Fruit fly (Drosophila melanogaster) whole organism, embryonic: Measurements from ENCODE around the gene CG2691.

ENCODE experiments used
- CG10543 ChIP-seq: fragments of 200-800 bp; sonication (Bioruptor generic); optimal IDR thresholded peaks from 3 replicates; lab custom pipeline; 2017; ENCODE audit warnings: missing biosample characterization, mild to moderate bottlenecking, missing genetic modification characterization, moderate library complexity
- CG11456 ChIP-seq: fragments of 200-800 bp; sonication (Bioruptor generic); IDR thresholded peaks from 3 replicates; pipeline ENCODE4 v1.3.6; 2022; ENCODE audit warnings: missing biosample characterization, missing genetic modification characterization
- CG12236 ChIP-seq: fragments of 200-800 bp; sonication (Bioruptor generic); optimal IDR thresholded peaks from 2 replicates; lab custom pipeline; 2016; ENCODE audit warnings: missing biosample characterization, missing genetic modification characterization
- CG12659 ChIP-seq: fragments of 200-800 bp; sonication (Bioruptor generic); optimal IDR thresholded peaks from 3 replicates; lab custom pipeline; 2017; ENCODE audit warnings: mild to moderate bottlenecking, missing biosample characterization, missing genetic modification reagents, missing genetic modification characterization
- CG13894 ChIP-seq: fragments of 200-800 bp; sonication (Bioruptor generic); optimal IDR thresholded peaks from 3 replicates; lab custom pipeline; 2018; ENCODE audit warnings: missing biosample characterization, mild to moderate bottlenecking, missing genetic modification characterization, moderate library complexity
- CG16863 ChIP-seq: fragments of 200-800 bp; sonication (Bioruptor generic); optimal IDR thresholded peaks from 3 replicates; lab custom pipeline; 2016; ENCODE audit warnings: missing biosample characterization, missing genetic modification characterization
- CG17328 ChIP-seq: fragments of 200-800 bp; sonication (Bioruptor generic); IDR thresholded peaks from 2 replicates; pipeline ENCODE4 v1.3.6; 2022; ENCODE audit warnings: missing biosample characterization, missing genetic modification characterization
- CG17829 ChIP-seq: fragments of 200-800 bp; optimal IDR thresholded peaks from 2 replicates; lab custom pipeline; 2019; ENCODE audit warnings: missing biosample characterization, mild to moderate bottlenecking, missing genetic modification characterization, moderate library complexity
- CG2120 ChIP-seq: fragments of 200-800 bp; sonication (Bioruptor generic); optimal IDR thresholded peaks from 3 replicates; lab custom pipeline; 2016; ENCODE audit warnings: missing biosample characterization, missing genetic modification characterization
- CG2712 ChIP-seq: fragments of 200-800 bp; optimal IDR thresholded peaks from 3 replicates; lab custom pipeline; 2019; ENCODE audit warnings: missing biosample characterization, mild to moderate bottlenecking, missing genetic modification characterization, moderate library complexity
- CG2875 ChIP-seq: fragments of 200-800 bp; sonication (Bioruptor generic); optimal IDR thresholded peaks from 2 replicates; lab custom pipeline; 2017; ENCODE audit warnings: missing biosample characterization, mild to moderate bottlenecking, missing genetic modification characterization, missing genetic modification reagents
- CG31388 ChIP-seq: fragments of 200-800 bp; sonication (Bioruptor generic); optimal IDR thresholded peaks from 2 replicates; lab custom pipeline; 2016; ENCODE audit warnings: missing biosample characterization, missing genetic modification characterization
- CG42726 ChIP-seq: fragments of 200-800 bp; sonication (Bioruptor generic); IDR thresholded peaks from 2 replicates; pipeline ENCODE4 v1.3.6; 2022; ENCODE audit warnings: missing biosample characterization, missing genetic modification characterization; ENCODE audit not compliant: partially characterized antibody
- CG43689 ChIP-seq: fragments of 200-800 bp; sonication (Bioruptor generic); IDR thresholded peaks from 2 replicates; pipeline ENCODE4 v1.3.6; 2022; ENCODE audit warnings: missing biosample characterization, missing genetic modification characterization
- CG4617 ChIP-seq: fragments of 200-800 bp; sonication (Bioruptor generic); optimal IDR thresholded peaks from 3 replicates; lab custom pipeline; 2016; ENCODE audit warnings: missing biosample characterization, missing genetic modification characterization, borderline replicate concordance
- CG6689 ChIP-seq: fragments of 200-800 bp; sonication (Bioruptor generic); IDR thresholded peaks from 2 replicates; pipeline ENCODE4 v1.3.6; 2022; ENCODE audit warnings: missing biosample characterization, missing genetic modification characterization
- CG6813 ChIP-seq: fragments of 200-800 bp; sonication (Bioruptor generic); optimal IDR thresholded peaks from 2 replicates; lab custom pipeline; 2017; ENCODE audit warnings: missing biosample characterization, missing genetic modification characterization, mild to moderate bottlenecking, moderate library complexity, missing genetic modification reagents
- CG7357 ChIP-seq: fragments of 200-800 bp; sonication (Bioruptor generic); IDR thresholded peaks from 3 replicates; pipeline ENCODE4 v1.3.6; 2022; ENCODE audit warnings: missing biosample characterization, missing genetic modification characterization
- CG7745 ChIP-seq: fragments of 200-800 bp; sonication (Bioruptor generic); optimal IDR thresholded peaks from 2 replicates; lab custom pipeline; 2018; ENCODE audit warnings: missing biosample characterization, mild to moderate bottlenecking, missing genetic modification characterization, moderate library complexity
- CG8924 ChIP-seq: fragments of 200-800 bp; optimal IDR thresholded peaks from 3 replicates; lab custom pipeline; 2019; ENCODE audit warnings: missing biosample characterization, mild to moderate bottlenecking, missing genetic modification characterization, moderate library complexity
- CG9817 ChIP-seq: fragments of 200-800 bp; sonication (Bioruptor generic); optimal IDR thresholded peaks from 2 replicates; lab custom pipeline; 2018; ENCODE audit warnings: missing biosample characterization, mild to moderate bottlenecking, missing genetic modification characterization, moderate library complexity
- Dp ChIP-seq: fragments of 200-800 bp; sonication (Bioruptor generic); optimal IDR thresholded peaks from 2 replicates; lab custom pipeline; 2018; ENCODE audit warnings: missing biosample characterization, mild to moderate bottlenecking, missing genetic modification characterization, moderate library complexity
- ERR ChIP-seq: fragments of 200-800 bp; sonication (Bioruptor generic); optimal IDR thresholded peaks from 2 replicates; lab custom pipeline; 2016; ENCODE audit warnings: missing biosample characterization, missing genetic modification characterization
- Elba2 ChIP-seq: fragments of 200-800 bp; sonication (Bioruptor generic); optimal IDR thresholded peaks from 3 replicates; lab custom pipeline; 2016; ENCODE audit warnings: missing biosample characterization, missing genetic modification characterization
- H15 ChIP-seq: fragments of 200-800 bp; sonication (Bioruptor generic); IDR thresholded peaks from 3 replicates; pipeline ENCODE4 v1.3.6; 2022; ENCODE audit warnings: missing biosample characterization, missing genetic modification characterization
- HLH3B ChIP-seq: fragments of 200-800 bp; sonication (Bioruptor generic); IDR thresholded peaks from 2 replicates; pipeline ENCODE4 v1.3.6; 2022; ENCODE audit warnings: missing biosample characterization, missing genetic modification characterization
- Nf-YA ChIP-seq: fragments of 200-800 bp; sonication (Bioruptor generic); IDR thresholded peaks from 2 replicates; pipeline ENCODE4 v1.3.6; 2022; ENCODE audit warnings: missing biosample characterization, missing genetic modification characterization
- Nf-YB ChIP-seq: fragments of 200-800 bp; sonication (Bioruptor generic); optimal IDR thresholded peaks from 3 replicates; lab custom pipeline; 2019; ENCODE audit warnings: missing biosample characterization, mild to moderate bottlenecking, missing genetic modification characterization, moderate library complexity
- Nf-YC ChIP-seq: fragments of 200-800 bp; optimal IDR thresholded peaks from 3 replicates; lab custom pipeline; 2019; ENCODE audit warnings: missing biosample characterization, mild to moderate bottlenecking, missing genetic modification characterization, moderate library complexity
- PHDP ChIP-seq: fragments of 200-800 bp; sonication (Bioruptor generic); optimal IDR thresholded peaks from 3 replicates; lab custom pipeline; 2018; ENCODE audit warnings: missing biosample characterization, mild to moderate bottlenecking, missing genetic modification characterization, moderate library complexity
- Sin3A ChIP-seq: fragments of >200 bp; optimal IDR thresholded peaks from 2 replicates; lab custom pipeline; 2018
- Sry-δ ChIP-seq: fragments of 200-800 bp; sonication (Bioruptor generic); optimal IDR thresholded peaks from 2 replicates; lab custom pipeline; 2016; ENCODE audit warnings: missing biosample characterization, missing genetic modification characterization
- TFAM ChIP-seq: fragments of 200-800 bp; sonication (Bioruptor generic); optimal IDR thresholded peaks from 2 replicates; lab custom pipeline; 2017; ENCODE audit warnings: missing biosample characterization, missing genetic modification characterization, inconsistent platforms
- Usf ChIP-seq: fragments of 200-800 bp; sonication (Bioruptor generic); optimal IDR thresholded peaks from 2 replicates; lab custom pipeline; 2017; ENCODE audit warnings: missing genotype, missing biosample characterization, missing genetic modification characterization
- ab ChIP-seq: fragments of 200-800 bp; sonication (Bioruptor generic); optimal IDR thresholded peaks from 2 replicates; lab custom pipeline; 2016; ENCODE audit warnings: missing biosample characterization, missing genetic modification characterization
- amos ChIP-seq: fragments of 200-800 bp; sonication (Bioruptor generic); IDR thresholded peaks from 2 replicates; pipeline ENCODE4 v1.3.6; 2022; ENCODE audit warnings: missing biosample characterization, missing genetic modification characterization; ENCODE audit not compliant: partially characterized antibody
- ap ChIP-seq: fragments of 200-800 bp; sonication (Bioruptor generic); IDR thresholded peaks from 2 replicates; pipeline ENCODE4 v1.3.6; 2022; ENCODE audit warnings: missing biosample characterization, missing genetic modification characterization
- az2 ChIP-seq: fragments of 200-800 bp; sonication (Bioruptor generic); optimal IDR thresholded peaks from 3 replicates; lab custom pipeline; 2016; ENCODE audit warnings: missing biosample characterization, missing genetic modification characterization
- bsh ChIP-seq, 2 experiments: fragments of 200-800 bp; sonication (Bioruptor generic); optimal IDR thresholded peaks; 2 replicates each; lab custom pipeline; 2017 to 2018; ENCODE audit warnings: mild to moderate bottlenecking in 2 of 2, missing biosample characterization in 2 of 2, missing genetic modification characterization in 2 of 2, moderate library complexity in 1 of 2
- caup ChIP-seq: fragments of 200-800 bp; sonication (Bioruptor generic); optimal IDR thresholded peaks from 3 replicates; lab custom pipeline; 2017; ENCODE audit warnings: missing biosample characterization, mild to moderate bottlenecking, missing genetic modification characterization, moderate library complexity; ENCODE audit not compliant: severe bottlenecking
- chif ChIP-seq, 2 experiments: fragments of 200-800 bp; sonication (Bioruptor generic); optimal IDR thresholded peaks; 3 replicates each; lab custom pipeline; 2016; ENCODE audit warnings: missing biosample characterization in 2 of 2, missing genetic modification characterization in 2 of 2
- dm ChIP-seq: fragments of 200-800 bp; sonication (Bioruptor generic); optimal IDR thresholded peaks from 3 replicates; lab custom pipeline; 2016; ENCODE audit warnings: missing biosample characterization, missing genetic modification characterization
- eyg ChIP-seq: fragments of 200-800 bp; sonication (Bioruptor generic); optimal IDR thresholded peaks from 3 replicates; lab custom pipeline; 2016; ENCODE audit warnings: missing biosample characterization, missing genetic modification characterization
- fd3F ChIP-seq: fragments of 200-800 bp; sonication (Bioruptor generic); optimal IDR thresholded peaks from 2 replicates; lab custom pipeline; 2018; ENCODE audit warnings: missing biosample characterization, mild to moderate bottlenecking, missing genetic modification characterization, moderate library complexity
- gcm ChIP-seq: fragments of 200-800 bp; sonication (Bioruptor generic); optimal IDR thresholded peaks from 2 replicates; lab custom pipeline; 2019; ENCODE audit warnings: missing biosample characterization, mild to moderate bottlenecking, missing genetic modification characterization, moderate library complexity
- hb ChIP-seq: fragments of 200-800 bp; sonication (Bioruptor generic); IDR thresholded peaks from 3 replicates; pipeline ENCODE4 v1.3.6; 2022; ENCODE audit warnings: missing biosample characterization, missing genetic modification characterization; ENCODE audit not compliant: partially characterized antibody
- insv ChIP-seq, 2 experiments: fragments of 200-800 bp; sonication (Bioruptor generic); optimal IDR thresholded peaks; 3 replicates each; lab custom pipeline; 2016 to 2018; ENCODE audit warnings: missing biosample characterization in 2 of 2, missing genetic modification characterization in 2 of 2
- maf-S ChIP-seq: fragments of 200-800 bp; sonication (Bioruptor generic); optimal IDR thresholded peaks from 2 replicates; lab custom pipeline; 2016; ENCODE audit warnings: missing biosample characterization, missing genetic modification characterization
- sens ChIP-seq: fragments of 200-800 bp; sonication (Bioruptor generic); peaks from one replicate; lab custom pipeline; 2016; ENCODE audit warnings: missing biosample characterization, missing genetic modification characterization
- ssp ChIP-seq: fragments of 200-800 bp; sonication (Bioruptor generic); IDR thresholded peaks from 2 replicates; pipeline ENCODE4 v1.3.6; 2022; ENCODE audit warnings: missing biosample characterization, missing genetic modification characterization
- trem ChIP-seq: fragments of 200-800 bp; optimal IDR thresholded peaks from 3 replicates; lab custom pipeline; 2019; ENCODE audit warnings: missing biosample characterization, mild to moderate bottlenecking, missing genetic modification characterization, moderate library complexity
- zen ChIP-seq: fragments of 200-800 bp; sonication (Bioruptor generic); optimal IDR thresholded peaks from 3 replicates; lab custom pipeline; 2018; ENCODE audit warnings: missing biosample characterization, mild to moderate bottlenecking, missing genetic modification characterization, moderate library complexity

CG2691 gene

DNA sequence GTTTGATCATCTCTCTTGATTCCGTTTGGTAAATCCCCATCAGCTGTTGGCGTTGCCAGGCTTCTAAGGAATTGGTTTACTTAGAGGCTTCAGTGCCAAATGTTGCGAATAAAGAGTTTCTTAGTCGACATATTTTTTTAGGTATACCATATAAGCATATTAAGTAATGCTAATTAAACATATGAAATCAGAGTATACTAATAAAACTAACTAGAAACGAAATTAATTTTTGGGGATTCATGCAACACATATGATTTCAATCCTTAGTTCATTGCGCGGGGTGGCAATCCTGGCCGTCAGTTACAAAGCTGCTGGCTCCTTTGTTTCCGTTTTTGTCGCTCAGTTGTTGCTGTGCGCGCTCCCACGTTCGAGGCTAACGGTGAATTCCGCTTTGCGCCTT, 45.2 kb upstream of the CG2691 start, which contains the start of gene CG15760:
TSS of gene CG15760 (plus strand) at position 334 of the 400 bp plus-strand sequence.
- TF ChIP-seq Nf-YA (GFP tag; lab: Robert Waterston, UW) (no peak), ab (GFP tag; lab: Kevin White, UChicago) (no peak), Elba2 (GFP tag; lab: Kevin White, UChicago) (no peak), fd3F (GFP tag; lab: Kevin White, UChicago) (no peak), PHDP (tag; lab: Kevin White, UChicago) (no peak), ERR (GFP tag; lab: Kevin White, UChicago) (no peak), CG42726 (GFP tag; lab: Robert Waterston, UW) (no peak), Dp (GFP tag; lab: Kevin White, UChicago) (peak; percentile 5), Usf (GFP tag; lab: Kevin White, UChicago) (no peak), caup (GFP tag; lab: Kevin White, UChicago) (no peak), chif (GFP tag; optimal IDR thresholded peaks at IDR 0.05; lab: Kevin White, UChicago) (no peak), CG10543 (GFP tag; lab: Kevin White, UChicago) (no peak), Nf-YB (GFP tag; lab: Kevin White, UChicago) (no peak), bsh (GFP tag; optimal IDR thresholded peaks at IDR 0.05; lab: Kevin White, UChicago) (no peak), H15 (no peak), CG13894 (tag; lab: Kevin White, UChicago) (no peak), CG7745 (tag; lab: Kevin White, UChicago) (no peak), az2 (GFP tag; lab: Kevin White, UChicago) (no peak), CG4617 (no peak), Nf-YC (tag; lab: Kevin White, UChicago) (no peak), hb (no peak), CG16863 (no peak), trem (peak; percentile 17), CG17328 (GFP tag; lab: Robert Waterston, UW) (no peak), CG2712 (tag; lab: Kevin White, UChicago) (peak; percentile 10), CG6689 (no peak), zen (no peak), gcm (GFP tag; lab: Kevin White, UChicago) (no peak), CG12659 (GFP tag; lab: Kevin White, UChicago) (peak; percentile 1), CG12236 (GFP tag; lab: Kevin White, UChicago) (no peak), CG6813 (no peak), eyg (GFP tag; lab: Kevin White, UChicago) (no peak), HLH3B (GFP tag; lab: Robert Waterston, UW) (no peak), CG9817 (tag; lab: Kevin White, UChicago) (peak; percentile 14), CG2875 (no peak), Sry-δ (GFP tag; lab: Kevin White, UChicago) (peak; percentile 5), maf-S (GFP tag; lab: Kevin White, UChicago) (no peak), CG11456 (no peak), amos (GFP tag; lab: Robert Waterston, UW) (no peak), CG31388 (GFP tag; lab: Kevin White, UChicago) (no peak), CG2120 (peak; percentile 25), CG7357 (GFP tag; lab: Robert Waterston, UW) (no peak), ssp (GFP tag; lab: Robert Waterston, UW) (no peak), CG8924 (tag; lab: Kevin White, UChicago) (no peak), Sin3A (lab: Kevin White, UChicago) (no peak), TFAM (no peak), dm (GFP tag; lab: Kevin White, UChicago) (no peak), CG17829 (tag; lab: Kevin White, UChicago) (no peak), sens (GFP tag; lab: Kevin White, UChicago) (peak; percentile 83), insv (GFP tag; optimal IDR thresholded peaks at IDR 0.05; lab: Kevin White, UChicago) (no peak), ap (GFP tag; lab: Robert Waterston, UW) (no peak), CG43689 (GFP tag; lab: Robert Waterston, UW) (no peak)
